Fruit fly (Drosophila melanogaster) whole organism, embryonic: ENCODE data around the gene CG15483.
A peak's percentile ranks its signal among the peaks of the same experiment; 100 is the strongest.

ENCODE experiments used
- ATbp ChIP-seq: fragments of 200-800 bp; sonication (Bioruptor generic); optimal IDR thresholded peaks from 2 replicates; lab custom pipeline; 2017; ENCODE audit warnings: missing biosample characterization, mild to moderate bottlenecking, missing genetic modification characterization, missing genetic modification reagents
- Atf6 ChIP-seq: fragments of 200-800 bp; sonication (Bioruptor generic); IDR thresholded peaks from 2 replicates; pipeline ENCODE4 v1.3.6; 2022; ENCODE audit warnings: missing biosample characterization, missing genetic modification characterization
- B-H1 ChIP-seq: fragments of 200-800 bp; sonication (Bioruptor generic); IDR thresholded peaks from 3 replicates; pipeline ENCODE4 v1.3.6; 2022; ENCODE audit warnings: missing biosample characterization, missing genetic modification characterization
- CG10274 ChIP-seq: fragments of 200-800 bp; sonication (Bioruptor generic); optimal IDR thresholded peaks from 3 replicates; lab custom pipeline; 2017; ENCODE audit warnings: missing biosample characterization, mild to moderate bottlenecking, missing genetic modification characterization
- CG10431 ChIP-seq: fragments of 200-800 bp; sonication (Bioruptor generic); optimal IDR thresholded peaks from 3 replicates; lab custom pipeline; 2018; ENCODE audit warnings: missing biosample characterization, mild to moderate bottlenecking, missing genetic modification characterization
- CG12744 ChIP-seq: fragments of 200-800 bp; sonication (Bioruptor generic); optimal IDR thresholded peaks from 2 replicates; lab custom pipeline; 2016; ENCODE audit warnings: missing biosample characterization, missing genetic modification characterization
- CG13287 ChIP-seq: fragments of 200-800 bp; sonication (Bioruptor generic); IDR thresholded peaks from 2 replicates; pipeline ENCODE4 v1.3.6; 2022; ENCODE audit warnings: missing biosample characterization, missing genetic modification characterization; ENCODE audit not compliant: partially characterized antibody
- CG1602 ChIP-seq: fragments of 200-800 bp; sonication (Bioruptor generic); optimal IDR thresholded peaks from 3 replicates; lab custom pipeline; 2016; ENCODE audit warnings: missing biosample characterization, missing genetic modification characterization
- CG18476 ChIP-seq: fragments of 200-800 bp; sonication (Bioruptor generic); optimal IDR thresholded peaks from 2 replicates; lab custom pipeline; 2016; ENCODE audit warnings: missing biosample characterization, mild to moderate bottlenecking, missing genetic modification characterization
- CG2116 ChIP-seq: fragments of 200-800 bp; sonication (Bioruptor generic); optimal IDR thresholded peaks from 3 replicates; lab custom pipeline; 2018; ENCODE audit warnings: missing biosample characterization, mild to moderate bottlenecking, missing genetic modification characterization
- CG3065 ChIP-seq: fragments of 200-800 bp; sonication (Bioruptor generic); optimal IDR thresholded peaks from 2 replicates; lab custom pipeline; 2016; ENCODE audit warnings: missing biosample characterization, missing genetic modification characterization
- CG33213 ChIP-seq: fragments of 200-800 bp; sonication (Bioruptor generic); optimal IDR thresholded peaks from 3 replicates; lab custom pipeline; 2016; ENCODE audit warnings: missing biosample characterization, missing genetic modification characterization
- CG4820 ChIP-seq: fragments of 200-800 bp; sonication (Bioruptor generic); optimal IDR thresholded peaks from 3 replicates; lab custom pipeline; 2016; ENCODE audit warnings: missing biosample characterization, missing genetic modification characterization
- CG6254 ChIP-seq: fragments of 200-800 bp; sonication (Bioruptor generic); optimal IDR thresholded peaks from 3 replicates; lab custom pipeline; 2017; ENCODE audit warnings: mild to moderate bottlenecking, missing biosample characterization, missing genetic modification reagents, missing genetic modification characterization
- CG6854 ChIP-seq: fragments of 200-800 bp; sonication (Bioruptor generic); optimal IDR thresholded peaks from 3 replicates; lab custom pipeline; 2017; ENCODE audit warnings: missing biosample characterization, mild to moderate bottlenecking, missing genetic modification characterization
- CG7372 ChIP-seq: fragments of 200-800 bp; sonication (Bioruptor generic); IDR thresholded peaks from 2 replicates; pipeline ENCODE4 v1.3.6; 2022; ENCODE audit warnings: missing biosample characterization, missing genetic modification characterization
- CG7556 ChIP-seq: fragments of 200-800 bp; sonication (Bioruptor generic); optimal IDR thresholded peaks from 2 replicates; lab custom pipeline; 2017; ENCODE audit warnings: missing biosample characterization, mild to moderate bottlenecking, missing genetic modification characterization
- CG8478 ChIP-seq: fragments of >200 bp; optimal IDR thresholded peaks from 2 replicates; lab custom pipeline; 2018
- CoRest ChIP-seq: fragments of 200-800 bp; sonication (Bioruptor generic); optimal IDR thresholded peaks from 3 replicates; lab custom pipeline; 2018; ENCODE audit warnings: missing biosample characterization, mild to moderate bottlenecking, missing genetic modification characterization, moderate library complexity
- Drgx ChIP-seq: fragments of 200-800 bp; sonication (Bioruptor generic); IDR thresholded peaks from 2 replicates; pipeline ENCODE4 v1.3.6; 2022; ENCODE audit warnings: missing biosample characterization, missing genetic modification characterization
- Fer1 ChIP-seq: fragments of 200-800 bp; sonication (Bioruptor generic); optimal IDR thresholded peaks from 2 replicates; lab custom pipeline; 2017; ENCODE audit warnings: missing biosample characterization, mild to moderate bottlenecking, missing genetic modification characterization
- HLH3B ChIP-seq: fragments of 200-800 bp; sonication (Bioruptor generic); IDR thresholded peaks from 2 replicates; pipeline ENCODE4 v1.3.6; 2022; ENCODE audit warnings: missing biosample characterization, missing genetic modification characterization
- Hr39 ChIP-seq: fragments of >200 bp; optimal IDR thresholded peaks from 2 replicates; lab custom pipeline; 2017
- Meics ChIP-seq: fragments of 200-800 bp; sonication (Bioruptor generic); optimal IDR thresholded peaks from 2 replicates; lab custom pipeline; 2017; ENCODE audit warnings: missing biosample characterization, mild to moderate bottlenecking, missing genetic modification characterization
- Mrtf ChIP-seq: fragments of 200-800 bp; sonication (Bioruptor generic); IDR thresholded peaks from 3 replicates; pipeline ENCODE4 v1.3.6; 2022; ENCODE audit warnings: missing biosample characterization, missing genetic modification characterization
- NC2β ChIP-seq: fragments of 200-800 bp; sonication (Bioruptor generic); optimal IDR thresholded peaks from 2 replicates; lab custom pipeline; 2016; ENCODE audit warnings: missing biosample characterization, missing genetic modification characterization
- NFAT ChIP-seq: fragments of 200-800 bp; sonication (Bioruptor generic); IDR thresholded peaks from 2 replicates; pipeline ENCODE4 v1.3.6; 2022; ENCODE audit warnings: missing biosample characterization, missing genetic modification characterization
- Neu2 ChIP-seq: fragments of 200-800 bp; sonication (Bioruptor generic); optimal IDR thresholded peaks from 3 replicates; lab custom pipeline; 2016; ENCODE audit warnings: missing biosample characterization, missing genetic modification characterization, borderline replicate concordance
- Nf-YC ChIP-seq: fragments of 200-800 bp; optimal IDR thresholded peaks from 3 replicates; lab custom pipeline; 2019; ENCODE audit warnings: missing biosample characterization, mild to moderate bottlenecking, missing genetic modification characterization, moderate library complexity
- Oli ChIP-seq: fragments of 200-800 bp; sonication (Bioruptor generic); optimal IDR thresholded peaks from 2 replicates; lab custom pipeline; 2018; ENCODE audit warnings: missing biosample characterization, mild to moderate bottlenecking, missing genetic modification characterization, moderate library complexity
- cas ChIP-seq: fragments of 200-800 bp; sonication (Bioruptor generic); IDR thresholded peaks from 2 replicates; pipeline ENCODE4 v1.3.6; 2022; ENCODE audit warnings: missing biosample characterization, missing genetic modification characterization
- chm ChIP-seq: fragments of 200-800 bp; sonication (Bioruptor generic); IDR thresholded peaks from 2 replicates; pipeline ENCODE4 v1.3.6; 2022; ENCODE audit warnings: missing biosample characterization, missing genetic modification characterization
- ems ChIP-seq: fragments of 200-800 bp; sonication (Bioruptor generic); optimal IDR thresholded peaks from 3 replicates; lab custom pipeline; 2016; ENCODE audit warnings: missing biosample characterization, missing genetic modification characterization
- gfzf ChIP-seq: fragments of 200-800 bp; sonication (Bioruptor generic); optimal IDR thresholded peaks from 2 replicates; lab custom pipeline; 2016; ENCODE audit warnings: missing biosample characterization, mild to moderate bottlenecking, missing genetic modification characterization, moderate library complexity
- inv ChIP-seq: fragments of 200-800 bp; sonication (Bioruptor generic); IDR thresholded peaks from 2 replicates; pipeline ENCODE4 v1.3.6; 2022; ENCODE audit warnings: missing biosample characterization, missing genetic modification characterization; ENCODE audit not compliant: partially characterized antibody
- kah ChIP-seq: fragments of 200-800 bp; sonication (Bioruptor generic); optimal IDR thresholded peaks from 2 replicates; lab custom pipeline; 2018; ENCODE audit warnings: missing biosample characterization, mild to moderate bottlenecking, missing genetic modification characterization
- kni ChIP-seq: fragments of 200-800 bp; sonication (Bioruptor generic); optimal IDR thresholded peaks from 3 replicates; lab custom pipeline; 2017; ENCODE audit warnings: mild to moderate bottlenecking, missing biosample characterization, missing genetic modification reagents, missing genetic modification characterization
- lilli ChIP-seq: fragments of 200-800 bp; sonication (Bioruptor generic); optimal IDR thresholded peaks from 3 replicates; lab custom pipeline; 2016; ENCODE audit warnings: missing biosample characterization, missing genetic modification characterization
- lola ChIP-seq, 3 experiments: fragments of >200 bp in 2 of 3; fragments of 200-800 bp in 1 of 3; sonication (Bioruptor generic) in 1 of 3; optimal IDR thresholded peaks; 2 replicates each; lab custom pipeline; 2017 to 2019; ENCODE audit warnings: missing biosample characterization in 3 of 3, missing genetic modification characterization in 3 of 3, mild to moderate bottlenecking in 1 of 3, moderate library complexity in 1 of 3
- mirr ChIP-seq: fragments of 200-800 bp; sonication (Bioruptor generic); optimal IDR thresholded peaks from 3 replicates; lab custom pipeline; 2018; ENCODE audit warnings: missing biosample characterization, mild to moderate bottlenecking, missing genetic modification characterization
- odd ChIP-seq: fragments of 200-800 bp; sonication (Bioruptor generic); optimal IDR thresholded peaks from 2 replicates; lab custom pipeline; 2017; ENCODE audit warnings: missing biosample characterization, mild to moderate bottlenecking, missing genetic modification characterization
- onecut ChIP-seq: fragments of 200-800 bp; sonication (Bioruptor generic); IDR thresholded peaks from 2 replicates; pipeline ENCODE4 v1.3.6; 2022; ENCODE audit warnings: missing biosample characterization, missing genetic modification characterization
- pb ChIP-seq: fragments of 200-800 bp; sonication (Bioruptor generic); optimal IDR thresholded peaks from 3 replicates; lab custom pipeline; 2016; ENCODE audit warnings: missing biosample characterization, missing genetic modification characterization
- pita ChIP-seq: fragments of 200-800 bp; sonication (Bioruptor generic); optimal IDR thresholded peaks from 2 replicates; lab custom pipeline; 2017; ENCODE audit warnings: missing biosample characterization, mild to moderate bottlenecking, missing genetic modification characterization
- slou ChIP-seq: fragments of 200-800 bp; sonication (Bioruptor generic); optimal IDR thresholded peaks from 3 replicates; lab custom pipeline; 2016; ENCODE audit warnings: missing biosample characterization, missing genetic modification characterization
- sug ChIP-seq: fragments of 200-800 bp; optimal IDR thresholded peaks from 2 replicates; lab custom pipeline; 2019; ENCODE audit warnings: missing biosample characterization, mild to moderate bottlenecking, missing genetic modification characterization, moderate library complexity
- tio ChIP-seq: fragments of 200-800 bp; sonication (Bioruptor generic); optimal IDR thresholded peaks from 2 replicates; lab custom pipeline; 2017; ENCODE audit warnings: missing biosample characterization, missing genetic modification characterization, inconsistent platforms
- trh ChIP-seq: fragments of 200-800 bp; sonication (Bioruptor generic); optimal IDR thresholded peaks from 2 replicates; lab custom pipeline; 2016; ENCODE audit warnings: missing biosample characterization, missing genetic modification characterization
- vnd ChIP-seq: fragments of 200-800 bp; sonication (Bioruptor generic); IDR thresholded peaks from 3 replicates; pipeline ENCODE4 v1.3.6; 2022; ENCODE audit warnings: missing biosample characterization, missing genetic modification characterization; ENCODE audit not compliant: partially characterized antibody
- wdn ChIP-seq: fragments of 200-800 bp; sonication (Bioruptor generic); IDR thresholded peaks from 2 replicates; pipeline ENCODE4 v1.3.6; 2022; ENCODE audit warnings: missing biosample characterization, missing genetic modification characterization
- yki ChIP-seq: fragments of >200 bp; optimal IDR thresholded peaks from 3 replicates; lab custom pipeline; 2018

Gene CG15483

dm6 chr2L:12721794-12722315 is 39.8 kb downstream of the CG15483 start, which contains the start of gene Pih1D1 (continued):
- TF ChIP-seq CG3065 (GFP tag; lab: Kevin White, UChicago) (peak; percentile 76), CG8478 (lab: Kevin White, UChicago) (no peak), wdn (GFP tag; lab: Robert Waterston, UW) (peak; percentile 91), B-H1 (GFP tag; lab: Robert Waterston, UW) (peak; percentile 91), inv (no peak), CG12744 (peak; percentile 91), CG18476 (GFP tag; lab: Kevin White, UChicago) (peak; percentile 94), CG1602 (GFP tag; lab: Kevin White, UChicago) (peak; percentile 97), trh (GFP tag; lab: Kevin White, UChicago) (peak; percentile 90), Hr39 (no peak), Neu2 (GFP tag; lab: Kevin White, UChicago) (peak; percentile 44), odd (GFP tag; lab: Kevin White, UChicago) (peak; percentile 67), yki (lab: Kevin White, UChicago) (no peak), ems (GFP tag; lab: Kevin White, UChicago) (peak; percentile 86), kah (peak; percentile 78), ATbp (GFP tag; lab: Kevin White, UChicago) (peak; percentile 80), tio (GFP tag; lab: Kevin White, UChicago) (peak; percentile 97), Fer1 (GFP tag; lab: Kevin White, UChicago) (peak; percentile 92), CG10431 (GFP tag; lab: Kevin White, UChicago) (no peak), chm (GFP tag; lab: Robert Waterston, UW) (peak; percentile 76), slou (GFP tag; lab: Kevin White, UChicago) (peak; percentile 97), Mrtf (peak; percentile 93), CG6854 (GFP tag; lab: Kevin White, UChicago) (peak; percentile 79), cas (peak; percentile 80), lilli (GFP tag; lab: Kevin White, UChicago) (peak; percentile 95), CG10274 (peak; percentile 83), lola (GFP tag; optimal IDR thresholded peaks at IDR 0.05; lab: Kevin White, UChicago) (peak in 1 of 3 experiments; percentile 96), CG33213 (peak; percentile 82), NFAT (GFP tag; lab: Robert Waterston, UW) (peak; percentile 90), sug (tag; lab: Kevin White, UChicago) (peak; percentile 96), CG13287 (GFP tag; lab: Robert Waterston, UW) (no peak), kni (GFP tag; lab: Kevin White, UChicago) (peak; percentile 72), CG7556 (GFP tag; lab: Kevin White, UChicago) (peak; percentile 93), onecut (GFP tag; lab: Robert Waterston, UW) (peak; percentile 82), Oli (tag; lab: Kevin White, UChicago) (peak; percentile 94), CoRest (tag; lab: Kevin White, UChicago) (peak; percentile 98), pita (no peak), Meics (GFP tag; lab: Kevin White, UChicago) (peak; percentile 96), CG4820 (GFP tag; lab: Kevin White, UChicago) (peak; percentile 95), CG6254 (peak; percentile 96), CG2116 (GFP tag; lab: Kevin White, UChicago) (peak; percentile 80), CG7372 (GFP tag; lab: Robert Waterston, UW) (peak; percentile 96), NC2β (GFP tag; lab: Kevin White, UChicago) (peak; percentile 87), pb (GFP tag; lab: Kevin White, UChicago) (peak; percentile 77), mirr (GFP tag; lab: Kevin White, UChicago) (peak; percentile 78), vnd (GFP tag; lab: Robert Waterston, UW) (no peak), Drgx (peak; percentile 92), Atf6 (GFP tag; lab: Robert Waterston, UW) (peak; percentile 95), Nf-YC (no peak), gfzf (GFP tag; lab: Kevin White, UChicago) (peak; percentile 86), HLH3B (GFP tag; lab: Robert Waterston, UW) (peak; percentile 92)
